Worm (Caenorhabditis elegans) whole organism, mixed stage, embryonic: ENCODE data around the gene cua-1.

ENCODE experiments used
- elt-1 ChIP-seq: sonication (generic microtip); optimal IDR thresholded peaks from 2 replicates; lab custom pipeline; 2017; ENCODE audit warnings: missing genetic modification characterization, mild to moderate bottlenecking, missing compliant biosample characterization, antibody characterized with exemption, moderate library complexity, borderline replicate concordance; ENCODE audit not compliant: insufficient read depth
- lin-13 ChIP-seq: fragments of 150-350 bp; optimal IDR thresholded peaks from 2 replicates; lab custom pipeline; 2014; ENCODE audit warnings: missing biosample characterization, missing genetic modification characterization
- mep-1 ChIP-seq: fragments of 150-350 bp; optimal IDR thresholded peaks from 2 replicates; lab custom pipeline; 2017; ENCODE audit warnings: missing biosample characterization, missing genetic modification reagents, missing genetic modification characterization, inconsistent platforms
- mls-2 ChIP-seq: sonication (generic microtip); optimal IDR thresholded peaks from 2 replicates; lab custom pipeline; 2016; ENCODE audit warnings: mild to moderate bottlenecking, missing genetic modification characterization, moderate library complexity, missing compliant biosample characterization
- nhr-237 ChIP-seq: fragments of 150-350 bp; optimal IDR thresholded peaks from 2 replicates; lab custom pipeline; 2014; ENCODE audit warnings: missing biosample characterization, missing genetic modification characterization
- pha-4 ChIP-seq: fragments of 150-350 bp; optimal IDR thresholded peaks from 2 replicates; lab custom pipeline; 2018; ENCODE audit warnings: missing biosample characterization, missing genetic modification reagents, missing genetic modification characterization
- snpc-4 ChIP-seq: fragments of 150-350 bp; optimal IDR thresholded peaks from 2 replicates; lab custom pipeline; 2014; ENCODE audit warnings: missing biosample characterization, missing genetic modification characterization
- unc-39 ChIP-seq: fragments of 150-350 bp; optimal IDR thresholded peaks from 2 replicates; lab custom pipeline; 2014; ENCODE audit warnings: missing biosample characterization, missing genetic modification characterization
- unc-62 ChIP-seq: fragments of 150-350 bp; optimal IDR thresholded peaks from 2 replicates; lab custom pipeline; 2014; ENCODE audit warnings: missing biosample characterization, missing genetic modification reagents, missing genetic modification characterization
- zip-8 ChIP-seq: fragments of 150-350 bp; optimal IDR thresholded peaks from 2 replicates; lab custom pipeline; 2014; ENCODE audit warnings: missing biosample characterization, missing genetic modification characterization
- ztf-11 ChIP-seq: fragments of 150-350 bp; optimal IDR thresholded peaks from 2 replicates; lab custom pipeline; 2014; ENCODE audit warnings: missing biosample characterization, missing genetic modification characterization

ce11 chrIII:13457305-13457704 lies 2.2 kb upstream of the cua-1 start:
- TF ChIP-seq elt-1 (tag; lab: Kevin White, UChicago) = no peak
- TF ChIP-seq ztf-11 (tag; lab: Kevin White, UChicago) = no peak
- TF ChIP-seq unc-39 = no peak
- TF ChIP-seq pha-4 = no peak
- TF ChIP-seq nhr-237 (tag; lab: Kevin White, UChicago) = no peak
- TF ChIP-seq mep-1 (tag; lab: Kevin White, UChicago) = no peak
- no peak for TF ChIP-seq zip-8 (tag; lab: Kevin White, UChicago)
- no peak for TF ChIP-seq unc-62
- TF ChIP-seq mls-2 (tag; lab: Kevin White, UChicago) = no peak
- no peak for TF ChIP-seq lin-13 (tag; lab: Kevin White, UChicago)
- no peak for TF ChIP-seq snpc-4 (tag; lab: Kevin White, UChicago)
